Worm (Caenorhabditis elegans): Measurements from ENCODE around the gene spp-29.

DNA sequence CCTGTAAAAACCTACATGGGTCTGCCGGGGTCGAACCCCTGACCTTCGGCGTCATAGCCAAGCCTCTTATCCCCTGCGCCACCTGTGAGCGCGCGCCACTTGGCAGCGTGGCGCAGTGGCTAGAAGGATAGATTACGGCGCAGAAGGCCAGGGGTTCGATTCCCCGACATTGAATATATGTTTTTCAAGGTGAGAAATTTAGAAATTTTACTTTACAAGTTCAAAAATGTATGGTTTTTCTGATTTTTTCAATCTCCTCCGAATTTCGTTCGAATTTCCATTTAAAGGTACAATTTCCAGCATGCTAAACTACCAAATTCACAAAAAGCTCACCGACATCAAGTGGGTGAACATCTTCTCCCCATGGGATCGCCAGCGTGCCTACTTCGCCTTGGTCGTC is 36.6 kb downstream of the spp-29 start, which contains the start of gene dgat-2:
- no peak for TF ChIP-seq mep-1 (tag; optimal IDR thresholded peaks at IDR 0.05)
- no peak for TF ChIP-seq snpc-4 (tag; optimal IDR thresholded peaks at IDR 0.05)
- no peak for TF ChIP-seq ces-1 (GFP tag; optimal IDR thresholded peaks at IDR 0.05)
- no peak for TF ChIP-seq nhr-76 (tag; optimal IDR thresholded peaks at IDR 0.05)
- no peak for TF ChIP-seq unc-62 (GFP tag; optimal IDR thresholded peaks at IDR 0.05)
- no peak for TF ChIP-seq pha-4 (tag; optimal IDR thresholded peaks at IDR 0.05)
- TF ChIP-seq lin-13 (tag; optimal IDR thresholded peaks at IDR 0.05), result no peak
- TF ChIP-seq nhr-28 (tag; optimal IDR thresholded peaks at IDR 0.05), result no peak
- no peak for TF ChIP-seq sptf-1 (tag; optimal IDR thresholded peaks at IDR 0.05)
